Worm (Caenorhabditis elegans) whole organism, early embryonic: ENCODE data around the gene pir-2.

Experiments
- F13C5.2 ChIP-seq: sonication (generic microtip); optimal IDR thresholded peaks from 2 replicates; lab custom pipeline; 2017; ENCODE audit warnings: mild to moderate bottlenecking, missing genetic modification characterization, inconsistent platforms, missing compliant biosample characterization
- ama-1 ChIP-seq: fragments of 150-350 bp; optimal IDR thresholded peaks from 2 replicates; lab custom pipeline; 2014
- ceh-13 ChIP-seq: fragments of 200-800 bp; sonication (Bioruptor generic); optimal IDR thresholded peaks from 2 replicates; lab custom pipeline; 2018; ENCODE audit warnings: mild to moderate bottlenecking, missing genetic modification characterization, missing compliant biosample characterization
- ceh-36 ChIP-seq: sonication (generic microtip); optimal IDR thresholded peaks from 2 replicates; lab custom pipeline; 2016; ENCODE audit warnings: missing genetic modification characterization, inconsistent platforms, missing compliant biosample characterization
- ets-7 ChIP-seq: sonication (generic microtip); optimal IDR thresholded peaks from 2 replicates; lab custom pipeline; 2016; ENCODE audit warnings: missing genotype, missing genetic modification characterization, missing compliant biosample characterization
- flt-1 ChIP-seq: fragments of 200-800 bp; sonication (Bioruptor generic); IDR thresholded peaks from 2 replicates; pipeline ENCODE4 v1.3.6; 2022; ENCODE audit warnings: missing genetic modification characterization, missing compliant biosample characterization
- hmbx-1 ChIP-seq: sonication (generic microtip); optimal IDR thresholded peaks from 2 replicates; lab custom pipeline; 2016; ENCODE audit warnings: mild to moderate bottlenecking, missing genetic modification characterization, missing compliant biosample characterization
- hnd-1 ChIP-seq: sonication (generic microtip); optimal IDR thresholded peaks from 2 replicates; lab custom pipeline; 2016; ENCODE audit warnings: missing genetic modification characterization, missing compliant biosample characterization
- pes-1 ChIP-seq: fragments of 200-800 bp; sonication (Bioruptor generic); IDR thresholded peaks from 2 replicates; pipeline ENCODE4 v1.3.6; 2022; ENCODE audit warnings: missing genetic modification reagents, missing genetic modification characterization, missing compliant biosample characterization
- scrt-1 ChIP-seq: fragments of 200-800 bp; sonication (Bioruptor generic); IDR thresholded peaks from 2 replicates; pipeline ENCODE4 v1.3.6; 2022; ENCODE audit warnings: missing genetic modification characterization, missing compliant biosample characterization
- sea-1 ChIP-seq: fragments of 200-800 bp; sonication (Bioruptor generic); conservative IDR thresholded peaks from 2 replicates; pipeline ENCODE4 v1.3.6; 2022; ENCODE audit warnings: missing genetic modification characterization, missing compliant biosample characterization
- tbx-11 ChIP-seq: fragments of 200-800 bp; sonication (Bioruptor generic); IDR thresholded peaks from 2 replicates; pipeline ENCODE4 v1.3.6; 2022; ENCODE audit warnings: missing genetic modification characterization, missing compliant biosample characterization
- tbx-37 ChIP-seq: fragments of 200-800 bp; sonication (Bioruptor generic); conservative IDR thresholded peaks from 2 replicates; pipeline ENCODE4 v1.3.6; 2022; ENCODE audit warnings: missing genetic modification reagents, missing genetic modification characterization, missing compliant biosample characterization

ce11 chrIII:9393114-9393780 is 50.2 kb downstream of the pir-2 start, which contains the start of the genes gpr-2 and rgr-1:
- no peak for TF ChIP-seq ama-1 (lab: Kevin White, UChicago)
- TF ChIP-seq hmbx-1 (tag; lab: Kevin White, UChicago), result no peak
- TF ChIP-seq sea-1, result no peak
- no peak for TF ChIP-seq ceh-13 (GFP tag; lab: Kevin White, UChicago)
- TF ChIP-seq scrt-1 (GFP tag; lab: Robert Waterston, UW), result no peak
- no peak for TF ChIP-seq tbx-11 (GFP tag; lab: Robert Waterston, UW)
- no peak for TF ChIP-seq pes-1 (GFP tag; lab: Robert Waterston, UW)
- no peak for TF ChIP-seq flt-1 (GFP tag; lab: Robert Waterston, UW)
- TF ChIP-seq hnd-1 (tag; lab: Kevin White, UChicago), result no peak
- no peak for TF ChIP-seq ceh-36
- no peak for TF ChIP-seq tbx-37 (GFP tag; lab: Robert Waterston, UW)
- TF ChIP-seq ets-7, result no peak
- TF ChIP-seq F13C5.2 (tag; lab: Kevin White, UChicago), result no peak
